Fruit fly (Drosophila melanogaster): ENCODE results near the gene CG12229.
A peak's percentile ranks its signal among the peaks of the same experiment; 100 is the strongest.

CG12229 gene

dm6 chr3L:17438872-17439495 lies 2.8 kb upstream of the CG12229 start, which contains the start of gene CG18265 (continued):
- TF ChIP-seq onecut (GFP tag; IDR thresholded peaks at IDR 0.05): 0 out of 2 replicates have a peak, but pooled peaks have one; percentile 5
- peak; percentile 37; the same call in 1 of the 2 replicates for TF ChIP-seq seq (GFP tag; IDR thresholded peaks at IDR 0.05)
- TF ChIP-seq Jarid2 (GFP tag; optimal IDR thresholded peaks at IDR 0.05): peak; percentile 38
- TF ChIP-seq CG7556 (GFP tag; optimal IDR thresholded peaks at IDR 0.05): no peak
- TF ChIP-seq CG32532 (GFP tag; IDR thresholded peaks at IDR 0.05): 0 out of 2 replicates have a peak, but pooled peaks have one; percentile 25
- TF ChIP-seq PHDP (tag; optimal IDR thresholded peaks at IDR 0.05): no peak
- 0 out of 4 replicates have a peak, but pooled peaks have one; percentile 35 for TF ChIP-seq chinmo (GFP tag; IDR thresholded peaks at IDR 0.05; ENCODE audit: partially characterized antibody)
- 0 out of 2 replicates have a peak, but pooled peaks have one; percentile 30 for TF ChIP-seq CG42726 (GFP tag; IDR thresholded peaks at IDR 0.05; ENCODE audit: partially characterized antibody)

- peak; percentile 98 for TF ChIP-seq nmo (GFP tag; optimal IDR thresholded peaks at IDR 0.05)
- TF ChIP-seq row (GFP tag; IDR thresholded peaks at IDR 0.05): peak; percentile 100
- peak; percentile 89 for TF ChIP-seq wek (GFP tag; optimal IDR thresholded peaks at IDR 0.05)
- peak; percentile 81 for TF ChIP-seq E2f2 (GFP tag; IDR thresholded peaks at IDR 0.05)
- peak; percentile 99 for TF ChIP-seq CG9932 (GFP tag; IDR thresholded peaks at IDR 0.05)
- no peak for TF ChIP-seq Hr39 (optimal IDR thresholded peaks at IDR 0.05)
- TF ChIP-seq CG14014 (GFP tag; IDR thresholded peaks at IDR 0.05): peak; percentile 98
- TF ChIP-seq Chrac-16 (GFP tag; optimal IDR thresholded peaks at IDR 0.05): peak; percentile 99
- peak; percentile 98 for TF ChIP-seq CG18764 (GFP tag; optimal IDR thresholded peaks at IDR 0.05)
- peak; percentile 98 for TF ChIP-seq NC2β (GFP tag; optimal IDR thresholded peaks at IDR 0.05)
- TF ChIP-seq bowl (GFP tag; IDR thresholded peaks at IDR 0.05): peak; percentile 90
- TF ChIP-seq pros (GFP tag; optimal IDR thresholded peaks at IDR 0.05): peak; percentile 49
- peak; percentile 100 for TF ChIP-seq lilli (GFP tag; optimal IDR thresholded peaks at IDR 0.05)
- peak; percentile 97 for TF ChIP-seq ap (GFP tag; IDR thresholded peaks at IDR 0.05)
- TF ChIP-seq CG17385 (GFP tag; optimal IDR thresholded peaks at IDR 0.05): peak; percentile 93
- peak; percentile 94 for TF ChIP-seq D19A (tag; optimal IDR thresholded peaks at IDR 0.05)
- no peak for TF ChIP-seq hth (optimal IDR thresholded peaks at IDR 0.05)
- peak; percentile 98 for TF ChIP-seq tgo (GFP tag; IDR thresholded peaks at IDR 0.05)
- TF ChIP-seq gcm2 (GFP tag; optimal IDR thresholded peaks at IDR 0.05): peak; percentile 97
- peak; percentile 98 for TF ChIP-seq ranshi (GFP tag; IDR thresholded peaks at IDR 0.05)
- TF ChIP-seq CG6813 (GFP tag; optimal IDR thresholded peaks at IDR 0.05): peak; percentile 96
- peak; percentile 93 for TF ChIP-seq CG15514 (GFP tag; optimal IDR thresholded peaks at IDR 0.05)
- peak; percentile 95 for TF ChIP-seq CG13296 (GFP tag; optimal IDR thresholded peaks at IDR 0.05)
- peak; percentile 93 for TF ChIP-seq jigr1 (GFP tag; IDR thresholded peaks at IDR 0.05)
- peak; percentile 93 for TF ChIP-seq twi (tag; optimal IDR thresholded peaks at IDR 0.05)
- peak; percentile 44; the same call in 1 of the 3 replicates for TF ChIP-seq hb (GFP tag; IDR thresholded peaks at IDR 0.05; ENCODE audit: partially characterized antibody)
- peak; percentile 98 for TF ChIP-seq CG13424 (tag; optimal IDR thresholded peaks at IDR 0.05)
- TF ChIP-seq fru (optimal IDR thresholded peaks at IDR 0.05): no peak
- TF ChIP-seq grn (GFP tag; optimal IDR thresholded peaks at IDR 0.05): peak; percentile 75
- peak; percentile 97 for TF ChIP-seq CG9215 (GFP tag; IDR thresholded peaks at IDR 0.05)
- peak; percentile 97 for TF ChIP-seq CG8089 (GFP tag; optimal IDR thresholded peaks at IDR 0.05)
- TF ChIP-seq vfl (GFP tag; optimal IDR thresholded peaks at IDR 0.05): peak; percentile 99
- peak; percentile 84 for TF ChIP-seq Nf-YB (GFP tag; optimal IDR thresholded peaks at IDR 0.05)
- peak; percentile 98 for TF ChIP-seq PHDP (tag; optimal IDR thresholded peaks at IDR 0.05)
- TF ChIP-seq CG6854 (GFP tag; optimal IDR thresholded peaks at IDR 0.05): peak; percentile 88
- peak; percentile 99 for TF ChIP-seq Gug (GFP tag; IDR thresholded peaks at IDR 0.05)
- peak; percentile 98 for TF ChIP-seq CG2712 (tag; optimal IDR thresholded peaks at IDR 0.05)
- TF ChIP-seq ssp (GFP tag; IDR thresholded peaks at IDR 0.05): peak; percentile 92
- TF ChIP-seq CG15011 (GFP tag; optimal IDR thresholded peaks at IDR 0.05): peak; percentile 88
- TF ChIP-seq CG8478 (optimal IDR thresholded peaks at IDR 0.05): no peak
- peak; percentile 95 for TF ChIP-seq en (GFP tag; optimal IDR thresholded peaks at IDR 0.05)
- TF ChIP-seq MTF-1 (GFP tag; optimal IDR thresholded peaks at IDR 0.05; ENCODE audit: borderline replicate concordance): peak; percentile 93
Observed at dm6 chr3L:17433555-17433954, 2.7 kb downstream of the CG12229 start, which contains the start of the genes Coq4 and CG32176. Gene Coq4 (minus strand): TSS chr3L:17433621. Gene CG32176 (plus strand): TSS chr3L:17433868.
